Worm (Caenorhabditis elegans): ENCODE data around the gene Y55D5A.4.

DNA sequence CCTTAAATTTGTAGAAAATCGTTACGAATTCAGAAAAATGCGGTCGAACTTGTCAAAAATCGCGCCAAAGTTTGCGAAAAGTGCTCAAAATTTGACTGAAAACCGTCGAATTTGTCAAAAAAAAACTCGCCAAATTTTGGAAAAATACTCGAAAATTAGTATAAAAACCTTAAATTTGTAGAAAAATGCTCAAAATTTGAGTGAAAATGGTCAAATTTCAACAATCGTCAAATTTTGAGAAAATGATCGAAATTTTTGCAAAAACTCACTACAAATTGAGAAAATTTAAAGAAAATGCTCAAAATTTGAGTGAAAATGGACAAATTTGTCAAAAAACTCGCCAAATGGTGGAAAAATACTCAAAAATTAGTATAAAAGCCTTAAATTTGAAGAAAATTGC is 37.4 kb downstream of the Y55D5A.4 start:
- no peak for TF ChIP-seq daf-12 (tag; optimal IDR thresholded peaks at IDR 0.05)
- TF ChIP-seq ceh-82 (tag; optimal IDR thresholded peaks at IDR 0.05): no peak
- TF ChIP-seq nhr-12 (tag; optimal IDR thresholded peaks at IDR 0.05): no peak
- no peak for TF ChIP-seq unc-62 (GFP tag; optimal IDR thresholded peaks at IDR 0.05)
- no peak for TF ChIP-seq lin-15B (tag; optimal IDR thresholded peaks at IDR 0.05)
- no peak for TF ChIP-seq nfya-1 (tag; optimal IDR thresholded peaks at IDR 0.05; ENCODE audit: insufficient read depth)
- no peak for TF ChIP-seq nhr-237 (tag; optimal IDR thresholded peaks at IDR 0.05)
- TF ChIP-seq ceh-16 (tag; optimal IDR thresholded peaks at IDR 0.05): no peak
- no peak for TF ChIP-seq mdl-1 (tag; optimal IDR thresholded peaks at IDR 0.05)
- no peak for TF ChIP-seq ztf-11 (tag; optimal IDR thresholded peaks at IDR 0.05)
